Worm (Caenorhabditis elegans) whole organism, L2 larva: ENCODE data around the gene Y37H2A.1.

ENCODE experiments used
- ZK546.5 ChIP-seq: sonication (generic microtip); optimal IDR thresholded peaks from 2 replicates; lab custom pipeline; 2017; ENCODE audit warnings: missing biosample characterization, missing genetic modification characterization
- lin-11 ChIP-seq: fragments of 150-350 bp; sonication (generic microtip); optimal IDR thresholded peaks from 2 replicates; lab custom pipeline; 2014; ENCODE audit warnings: missing biosample characterization, missing genetic modification characterization, inconsistent platforms, mixed read lengths
- lin-39 ChIP-seq: fragments of 150-350 bp; optimal IDR thresholded peaks from 2 replicates; lab custom pipeline; 2014; ENCODE audit warnings: missing biosample characterization, missing genetic modification reagents, missing genetic modification characterization

ce11 chrV:18128545-18128944 lies 20.5 kb downstream of the Y37H2A.1 start:
- TF ChIP-seq lin-39: no peak
- no peak for TF ChIP-seq ZK546.5 (tag; lab: Kevin White, UChicago)
- TF ChIP-seq lin-11 (tag; lab: Kevin White, UChicago): no peak
